Fruit fly (Drosophila melanogaster): ENCODE data around the gene CG31528.

DNA sequence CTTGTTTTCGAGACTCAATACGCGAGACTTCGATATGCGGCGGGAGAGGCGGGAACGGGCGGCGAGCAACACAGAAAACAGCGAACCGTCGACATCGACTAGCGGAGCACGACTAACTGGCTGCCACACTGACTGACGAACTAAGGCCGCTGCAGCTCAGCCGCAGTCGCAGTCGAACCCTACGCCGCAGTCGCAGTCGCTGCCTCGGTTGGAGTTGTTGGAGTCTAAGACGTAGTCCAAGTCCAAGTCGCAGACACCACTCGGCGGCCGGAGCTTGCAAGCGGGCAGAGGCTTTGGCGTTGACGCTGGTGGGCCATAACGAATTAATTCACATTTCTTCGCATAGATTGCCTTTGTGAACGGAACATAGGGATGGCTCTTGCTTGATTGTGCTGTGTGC is 34.5 kb downstream of the CG31528 start:
- TF ChIP-seq Sin3A (optimal IDR thresholded peaks at IDR 0.05) (no peak), Myc (optimal IDR thresholded peaks at IDR 0.05) (no peak)

Data from Kc167 (cell line).